Fruit fly (Drosophila melanogaster) whole organism, prepupa: Measurements from ENCODE around the gene rdgB.

Experiments used
- CG10631 ChIP-seq: fragments of 200-800 bp; sonication (Bioruptor generic); optimal IDR thresholded peaks from 2 replicates; lab custom pipeline; 2016; ENCODE audit warnings: missing biosample characterization, missing genetic modification characterization
- CG11762 ChIP-seq: fragments of 200-800 bp; sonication (Bioruptor generic); optimal IDR thresholded peaks from 3 replicates; lab custom pipeline; 2016; ENCODE audit warnings: missing biosample characterization, missing genetic modification characterization; ENCODE audit not compliant: insufficient read depth
- CG16779 ChIP-seq: fragments of 200-800 bp; sonication (Bioruptor generic); optimal IDR thresholded peaks from 3 replicates; lab custom pipeline; 2017; ENCODE audit warnings: missing biosample characterization, mild to moderate bottlenecking, missing genetic modification characterization
- CG6163 ChIP-seq: fragments of 200-800 bp; sonication (Bioruptor generic); IDR thresholded peaks from 3 replicates; pipeline ENCODE4 v1.3.6; 2022; ENCODE audit warnings: missing biosample characterization, missing genetic modification characterization
- CG6854 ChIP-seq: fragments of 200-800 bp; sonication (Bioruptor generic); optimal IDR thresholded peaks from 2 replicates; lab custom pipeline; 2017; ENCODE audit warnings: missing biosample characterization, mild to moderate bottlenecking, missing genetic modification characterization
- CG8632 ChIP-seq: fragments of 200-800 bp; sonication (Bioruptor generic); optimal IDR thresholded peaks from 3 replicates; lab custom pipeline; 2016; ENCODE audit warnings: missing biosample characterization, missing genetic modification characterization
- Eip93F ChIP-seq: fragments of 200-800 bp; sonication (Bioruptor generic); optimal IDR thresholded peaks from 2 replicates; lab custom pipeline; 2016; ENCODE audit warnings: missing biosample characterization, mild to moderate bottlenecking, missing genetic modification characterization
- Gug ChIP-seq: fragments of 200-800 bp; sonication (Bioruptor generic); IDR thresholded peaks from 2 replicates; pipeline ENCODE4 v1.3.6; 2022; ENCODE audit warnings: missing biosample characterization, missing genetic modification characterization
- Hr39 ChIP-seq: fragments of 200-800 bp; sonication (Bioruptor generic); optimal IDR thresholded peaks from 2 replicates; lab custom pipeline; 2016; ENCODE audit warnings: missing biosample characterization, missing genetic modification characterization
- Hr4 ChIP-seq: fragments of 200-800 bp; sonication (Bioruptor generic); optimal IDR thresholded peaks from 3 replicates; lab custom pipeline; 2016; ENCODE audit warnings: missing biosample characterization, missing genetic modification characterization
- OdsH ChIP-seq: fragments of 200-800 bp; sonication (Bioruptor generic); optimal IDR thresholded peaks from 3 replicates; lab custom pipeline; 2016; ENCODE audit warnings: missing biosample characterization, missing genetic modification characterization
- esn ChIP-seq: fragments of 200-800 bp; sonication (Bioruptor generic); optimal IDR thresholded peaks from 2 replicates; lab custom pipeline; 2016; ENCODE audit warnings: missing biosample characterization, mild to moderate bottlenecking, missing genetic modification characterization, moderate library complexity
- net ChIP-seq: fragments of 200-800 bp; sonication (Bioruptor generic); optimal IDR thresholded peaks from 3 replicates; lab custom pipeline; 2016; ENCODE audit warnings: missing biosample characterization, missing genetic modification characterization
- spab ChIP-seq: fragments of 200-800 bp; sonication (Bioruptor generic); optimal IDR thresholded peaks from 2 replicates; lab custom pipeline; 2017; ENCODE audit warnings: missing biosample characterization, mild to moderate bottlenecking, missing genetic modification characterization, missing genetic modification reagents

DNA sequence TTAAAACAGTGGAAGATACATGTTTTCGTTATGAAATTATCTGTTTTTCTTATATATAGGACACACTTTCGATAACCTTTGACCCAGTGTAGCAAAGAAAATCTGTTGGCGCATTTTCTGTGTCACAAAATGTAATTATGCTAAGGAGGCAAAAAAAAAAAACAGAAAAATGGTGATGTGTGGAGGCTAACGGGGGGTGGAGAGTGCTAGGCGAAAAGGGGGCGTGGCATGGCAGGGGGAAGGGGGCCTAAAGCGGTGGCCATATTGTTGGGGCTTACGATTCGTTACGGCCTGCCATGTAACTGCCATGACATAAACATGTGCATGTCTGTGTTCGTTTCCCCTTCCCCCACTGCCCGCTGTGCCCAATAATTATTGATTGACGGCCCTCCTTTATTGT, 2.7 kb downstream of the rdgB start:
- TF ChIP-seq Hr39 (GFP tag; lab: Kevin White, UChicago), result no peak
- no peak for TF ChIP-seq CG6854 (GFP tag; lab: Kevin White, UChicago)
- TF ChIP-seq Hr4, result no peak
- no peak for TF ChIP-seq CG11762 (GFP tag; lab: Kevin White, UChicago)
- no peak for TF ChIP-seq Eip93F (GFP tag; lab: Kevin White, UChicago)
- no peak for TF ChIP-seq Gug
- TF ChIP-seq CG10631 (GFP tag; lab: Kevin White, UChicago), result no peak
- TF ChIP-seq spab, result no peak
- no peak for TF ChIP-seq esn (GFP tag; lab: Kevin White, UChicago)
- no peak for TF ChIP-seq OdsH (GFP tag; lab: Kevin White, UChicago)
- no peak for TF ChIP-seq net (GFP tag; lab: Kevin White, UChicago)
- no peak for TF ChIP-seq CG16779 (tag; lab: Kevin White, UChicago)
- TF ChIP-seq CG6163 (GFP tag; lab: Robert Waterston, UW), result no peak
- no peak for TF ChIP-seq CG8632 (GFP tag; lab: Kevin White, UChicago)
